Fruit fly (Drosophila melanogaster) whole organism, prepupa: Measurements from ENCODE around the gene CG32032.

Experiments
- Blimp-1 ChIP-seq: fragments of 200-800 bp; sonication (Bioruptor generic); optimal IDR thresholded peaks from 3 replicates; lab custom pipeline; 2017; ENCODE audit warnings: missing biosample characterization, missing genetic modification characterization, mild to moderate bottlenecking, moderate library complexity, missing genetic modification reagents
- CG10631 ChIP-seq: fragments of 200-800 bp; sonication (Bioruptor generic); optimal IDR thresholded peaks from 2 replicates; lab custom pipeline; 2016; ENCODE audit warnings: missing biosample characterization, missing genetic modification characterization
- CG10669 ChIP-seq: fragments of 200-800 bp; sonication (Bioruptor generic); optimal IDR thresholded peaks from 3 replicates; lab custom pipeline; 2018; ENCODE audit warnings: missing biosample characterization, mild to moderate bottlenecking, missing genetic modification characterization, moderate library complexity
- CG11294 ChIP-seq: fragments of 200-800 bp; sonication (Bioruptor generic); IDR thresholded peaks from 2 replicates; pipeline ENCODE4 v1.3.6; 2022; ENCODE audit warnings: missing biosample characterization, missing genetic modification characterization
- CG11902 ChIP-seq: fragments of 200-800 bp; sonication (Bioruptor generic); optimal IDR thresholded peaks from 3 replicates; lab custom pipeline; 2016; ENCODE audit warnings: missing biosample characterization, missing genetic modification characterization
- CG15336 ChIP-seq: fragments of 200-800 bp; sonication (Bioruptor generic); IDR thresholded peaks from 2 replicates; pipeline ENCODE4 v1.3.6; 2022; ENCODE audit warnings: missing biosample characterization, missing genetic modification characterization
- CG16779 ChIP-seq: fragments of 200-800 bp; sonication (Bioruptor generic); optimal IDR thresholded peaks from 3 replicates; lab custom pipeline; 2017; ENCODE audit warnings: missing biosample characterization, mild to moderate bottlenecking, missing genetic modification characterization
- CG3032 ChIP-seq: fragments of 200-800 bp; optimal IDR thresholded peaks from 2 replicates; lab custom pipeline; 2019; ENCODE audit warnings: missing biosample characterization, mild to moderate bottlenecking, missing genetic modification characterization, moderate library complexity
- CG31627 ChIP-seq: fragments of 200-800 bp; sonication (Bioruptor generic); optimal IDR thresholded peaks from 3 replicates; lab custom pipeline; 2016; ENCODE audit warnings: missing biosample characterization, missing genetic modification characterization
- CG32006 ChIP-seq: fragments of 200-800 bp; sonication (Bioruptor generic); optimal IDR thresholded peaks from 3 replicates; lab custom pipeline; 2017; ENCODE audit warnings: missing biosample characterization, mild to moderate bottlenecking, missing genetic modification characterization
- CG34406 ChIP-seq: fragments of 200-800 bp; sonication (Bioruptor generic); optimal IDR thresholded peaks from 3 replicates; lab custom pipeline; 2016; ENCODE audit warnings: missing biosample characterization, missing genetic modification characterization
- CG3919 ChIP-seq: fragments of 200-800 bp; sonication (Bioruptor generic); optimal IDR thresholded peaks from 3 replicates; lab custom pipeline; 2016; ENCODE audit warnings: missing biosample characterization, missing genetic modification characterization
- CG4318 ChIP-seq: fragments of 200-800 bp; sonication (Bioruptor generic); optimal IDR thresholded peaks from 3 replicates; lab custom pipeline; 2017; ENCODE audit warnings: missing biosample characterization, mild to moderate bottlenecking, missing genetic modification characterization
- CG6276 ChIP-seq: fragments of 200-800 bp; sonication (Bioruptor generic); optimal IDR thresholded peaks from 2 replicates; lab custom pipeline; 2017; ENCODE audit warnings: missing biosample characterization, mild to moderate bottlenecking, missing genetic modification characterization
- CG6792 ChIP-seq: fragments of 200-800 bp; sonication (Bioruptor generic); optimal IDR thresholded peaks from 3 replicates; lab custom pipeline; 2016; ENCODE audit warnings: missing biosample characterization, missing genetic modification characterization
- CG6808 ChIP-seq: fragments of 200-800 bp; sonication (Bioruptor generic); optimal IDR thresholded peaks from 3 replicates; lab custom pipeline; 2017; ENCODE audit warnings: missing biosample characterization, missing genetic modification characterization, mild to moderate bottlenecking, moderate library complexity, missing genetic modification reagents
- CG6854 ChIP-seq: fragments of 200-800 bp; sonication (Bioruptor generic); optimal IDR thresholded peaks from 2 replicates; lab custom pipeline; 2017; ENCODE audit warnings: missing biosample characterization, mild to moderate bottlenecking, missing genetic modification characterization
- CG7368 ChIP-seq: fragments of 200-800 bp; sonication (Bioruptor generic); optimal IDR thresholded peaks from 3 replicates; lab custom pipeline; 2016; ENCODE audit warnings: missing biosample characterization, missing genetic modification characterization
- CG8119 ChIP-seq: fragments of 200-800 bp; sonication (Bioruptor generic); IDR thresholded peaks from 3 replicates; pipeline ENCODE4 v1.3.6; 2022; ENCODE audit warnings: missing biosample characterization, missing genetic modification characterization
- CG8319 ChIP-seq: fragments of 200-800 bp; sonication (Bioruptor generic); optimal IDR thresholded peaks from 3 replicates; lab custom pipeline; 2016; ENCODE audit warnings: missing biosample characterization, missing genetic modification characterization
- CG9139 ChIP-seq: fragments of 200-800 bp; sonication (Bioruptor generic); optimal IDR thresholded peaks from 3 replicates; lab custom pipeline; 2017; ENCODE audit warnings: missing biosample characterization, mild to moderate bottlenecking, missing genetic modification characterization
- Eip78C ChIP-seq: fragments of 200-800 bp; sonication (Bioruptor generic); peaks from one replicate; lab custom pipeline; 2016; ENCODE audit warnings: missing biosample characterization, missing genetic modification characterization
- Ets21C ChIP-seq: fragments of 200-800 bp; sonication (Bioruptor generic); optimal IDR thresholded peaks from 3 replicates; lab custom pipeline; 2016; ENCODE audit warnings: missing biosample characterization, missing genetic modification characterization
- Ets96B ChIP-seq: fragments of 200-800 bp; optimal IDR thresholded peaks from 2 replicates; lab custom pipeline; 2019; ENCODE audit warnings: missing biosample characterization, mild to moderate bottlenecking, missing genetic modification characterization, moderate library complexity
- Hr38 ChIP-seq: sonication (Bioruptor generic); optimal IDR thresholded peaks from 2 replicates; lab custom pipeline; 2016; ENCODE audit warnings: missing biosample characterization, missing genetic modification characterization
- Hr39 ChIP-seq: fragments of 200-800 bp; sonication (Bioruptor generic); optimal IDR thresholded peaks from 2 replicates; lab custom pipeline; 2016; ENCODE audit warnings: missing biosample characterization, missing genetic modification characterization
- Hr4 ChIP-seq: fragments of 200-800 bp; sonication (Bioruptor generic); optimal IDR thresholded peaks from 3 replicates; lab custom pipeline; 2016; ENCODE audit warnings: missing biosample characterization, missing genetic modification characterization
- Lpt ChIP-seq: fragments of 200-800 bp; sonication (Bioruptor generic); optimal IDR thresholded peaks from 3 replicates; lab custom pipeline; 2016; ENCODE audit warnings: missing biosample characterization, missing genetic modification characterization
- Met ChIP-seq: fragments of 200-800 bp; sonication (Bioruptor generic); optimal IDR thresholded peaks from 3 replicates; lab custom pipeline; 2016; ENCODE audit warnings: missing biosample characterization, missing genetic modification characterization
- OdsH ChIP-seq: fragments of 200-800 bp; sonication (Bioruptor generic); optimal IDR thresholded peaks from 3 replicates; lab custom pipeline; 2016; ENCODE audit warnings: missing biosample characterization, missing genetic modification characterization
- Sox102F ChIP-seq: fragments of 200-800 bp; sonication (Bioruptor generic); optimal IDR thresholded peaks from 2 replicates; lab custom pipeline; 2016; ENCODE audit warnings: missing biosample characterization, mild to moderate bottlenecking, missing genetic modification characterization
- Sox14 ChIP-seq: fragments of 200-800 bp; sonication (Bioruptor generic); optimal IDR thresholded peaks from 3 replicates; lab custom pipeline; 2016; ENCODE audit warnings: missing biosample characterization, missing genetic modification characterization
- Sox15 ChIP-seq: fragments of 200-800 bp; sonication (Bioruptor generic); optimal IDR thresholded peaks from 3 replicates; lab custom pipeline; 2016; ENCODE audit warnings: missing biosample characterization, missing genetic modification characterization
- achi ChIP-seq: fragments of 200-800 bp; sonication (Bioruptor generic); optimal IDR thresholded peaks from 3 replicates; lab custom pipeline; 2016; ENCODE audit warnings: missing biosample characterization, missing genetic modification characterization
- acj6 ChIP-seq: fragments of 200-800 bp; sonication (Bioruptor generic); optimal IDR thresholded peaks from 3 replicates; lab custom pipeline; 2016; ENCODE audit warnings: missing biosample characterization, missing genetic modification characterization
- cyc ChIP-seq: fragments of 200-800 bp; sonication (Bioruptor generic); optimal IDR thresholded peaks from 3 replicates; lab custom pipeline; 2016; ENCODE audit warnings: missing biosample characterization, missing genetic modification characterization
- dac ChIP-seq: fragments of 200-800 bp; sonication (Bioruptor generic); optimal IDR thresholded peaks from 2 replicates; lab custom pipeline; 2017; ENCODE audit warnings: missing biosample characterization, mild to moderate bottlenecking, missing genetic modification characterization
- dsx ChIP-seq: fragments of 200-800 bp; optimal IDR thresholded peaks from 3 replicates; lab custom pipeline; 2019; ENCODE audit warnings: missing biosample characterization, mild to moderate bottlenecking, missing genetic modification characterization, moderate library complexity; ENCODE audit not compliant: poor library complexity, severe bottlenecking
- eg ChIP-seq: fragments of 200-800 bp; sonication (Bioruptor generic); IDR thresholded peaks from 3 replicates; pipeline ENCODE4 v1.3.6; 2022; ENCODE audit warnings: missing biosample characterization, missing genetic modification characterization
- fd59A ChIP-seq: fragments of 200-800 bp; sonication (Bioruptor generic); optimal IDR thresholded peaks from 2 replicates; lab custom pipeline; 2017; ENCODE audit warnings: missing biosample characterization, mild to moderate bottlenecking, missing genetic modification characterization, missing genetic modification reagents
- fkh ChIP-seq: fragments of 200-800 bp; sonication (Bioruptor generic); optimal IDR thresholded peaks from 3 replicates; lab custom pipeline; 2017; ENCODE audit warnings: missing biosample characterization, mild to moderate bottlenecking, missing genetic modification characterization, moderate library complexity
- lz ChIP-seq: fragments of 200-800 bp; sonication (Bioruptor generic); optimal IDR thresholded peaks from 3 replicates; lab custom pipeline; 2016; ENCODE audit warnings: missing biosample characterization, missing genetic modification characterization
- net ChIP-seq: fragments of 200-800 bp; sonication (Bioruptor generic); optimal IDR thresholded peaks from 3 replicates; lab custom pipeline; 2016; ENCODE audit warnings: missing biosample characterization, missing genetic modification characterization
- pdm3 ChIP-seq: fragments of 200-800 bp; sonication (Bioruptor generic); optimal IDR thresholded peaks from 3 replicates; lab custom pipeline; 2016; ENCODE audit warnings: missing biosample characterization, missing genetic modification characterization
- salr ChIP-seq, 2 experiments: fragments of 200-800 bp; sonication (Bioruptor generic); optimal IDR thresholded peaks; 3 replicates each; lab custom pipeline; 2016 to 2018; ENCODE audit warnings: missing biosample characterization in 2 of 2, missing genetic modification characterization in 2 of 2, mild to moderate bottlenecking in 1 of 2
- ss ChIP-seq, 2 experiments: fragments of 200-800 bp; sonication (Bioruptor generic); optimal IDR thresholded peaks; 2 replicates in 1 of 2; 3 replicates in 1 of 2; lab custom pipeline; 2017 to 2018; ENCODE audit warnings: mild to moderate bottlenecking in 2 of 2, missing biosample characterization in 2 of 2, missing genetic modification characterization in 2 of 2, moderate library complexity in 1 of 2

The CG32032 gene

dm6 chr3L:9128700-9129582 lies 36.1 kb downstream of the CG32032 start:
- peak; percentile 9 for TF ChIP-seq acj6 (GFP tag; lab: Kevin White, UChicago)
- TF ChIP-seq fd59A (GFP tag; lab: Kevin White, UChicago): peak; percentile 20
- TF ChIP-seq CG6808 (GFP tag; lab: Kevin White, UChicago): no peak
- TF ChIP-seq Sox15: no peak
- peak; percentile 64 for TF ChIP-seq Eip78C (GFP tag; lab: Kevin White, UChicago)
- no peak for TF ChIP-seq Sox14
- TF ChIP-seq dsx (GFP tag; lab: Kevin White, UChicago): peak; percentile 5
- TF ChIP-seq Hr38 (GFP tag; lab: Kevin White, UChicago): no peak
- TF ChIP-seq CG4318 (GFP tag; lab: Kevin White, UChicago): peak; percentile 63
- TF ChIP-seq CG8119 (GFP tag; lab: Robert Waterston, UW): peak; percentile 56; the same call in 2 of the 3 replicates
- peak; percentile 49 for TF ChIP-seq Hr4
- peak; percentile 44 for TF ChIP-seq achi (GFP tag; lab: Kevin White, UChicago)
- TF ChIP-seq Met: no peak
- no peak for TF ChIP-seq ss (GFP tag; optimal IDR thresholded peaks at IDR 0.05; lab: Kevin White, UChicago)
- TF ChIP-seq pdm3 (GFP tag; lab: Kevin White, UChicago): peak; percentile 38
- no peak for TF ChIP-seq CG9139 (GFP tag; lab: Kevin White, UChicago)
- no peak for TF ChIP-seq CG11294 (GFP tag; lab: Robert Waterston, UW)
- no peak for TF ChIP-seq CG31627 (GFP tag; lab: Kevin White, UChicago)
- TF ChIP-seq CG7368 (GFP tag; lab: Kevin White, UChicago): no peak
- TF ChIP-seq CG10669 (GFP tag; lab: Kevin White, UChicago): no peak
- no peak for TF ChIP-seq dac (GFP tag; lab: Kevin White, UChicago)
- TF ChIP-seq fkh (GFP tag; lab: Kevin White, UChicago): no peak
- no peak for TF ChIP-seq CG16779 (tag; lab: Kevin White, UChicago)
- no peak for TF ChIP-seq CG8319 (GFP tag; lab: Kevin White, UChicago)
- no peak for TF ChIP-seq eg (GFP tag; lab: Robert Waterston, UW)
- peak; percentile 32 for TF ChIP-seq CG10631 (GFP tag; lab: Kevin White, UChicago)
- TF ChIP-seq CG6792 (GFP tag; lab: Kevin White, UChicago): no peak
- no peak for TF ChIP-seq cyc
- TF ChIP-seq CG6276 (GFP tag; lab: Kevin White, UChicago): peak; percentile 71
- no peak for TF ChIP-seq Lpt
- TF ChIP-seq CG6854: no peak
- peak; percentile 52 for TF ChIP-seq net
- TF ChIP-seq Blimp-1 (GFP tag; lab: Kevin White, UChicago): no peak
- TF ChIP-seq Hr39 (GFP tag; lab: Kevin White, UChicago): no peak
- TF ChIP-seq OdsH (GFP tag; lab: Kevin White, UChicago): peak; percentile 58
- peak; percentile 46; the same call in 1 of the 2 replicates for TF ChIP-seq CG15336
- TF ChIP-seq Sox102F (GFP tag; lab: Kevin White, UChicago): no peak
- TF ChIP-seq CG3919 (GFP tag; lab: Kevin White, UChicago): peak; percentile 12
- TF ChIP-seq Ets96B (tag; lab: Kevin White, UChicago): peak; percentile 22
- peak; percentile 85 for TF ChIP-seq CG32006 (GFP tag; lab: Kevin White, UChicago)
- TF ChIP-seq CG3032 (tag; lab: Kevin White, UChicago): no peak
- TF ChIP-seq CG11902: no peak
- TF ChIP-seq lz (GFP tag; lab: Kevin White, UChicago): no peak
- peak; percentile 15 for TF ChIP-seq CG34406 (GFP tag; lab: Kevin White, UChicago)
- TF ChIP-seq Ets21C (GFP tag; lab: Kevin White, UChicago): no peak
- peak in 1 of 2 experiments; percentile 66 for TF ChIP-seq salr (GFP tag; optimal IDR thresholded peaks at IDR 0.05; lab: Kevin White, UChicago)
